Worm (Caenorhabditis elegans) whole organism, L3 larva: Measurements from ENCODE around the gene vps-52.

ENCODE experiments used
- R02D3.7 ChIP-seq: fragments of 150-350 bp; optimal IDR thresholded peaks from 2 replicates; lab custom pipeline; 2014; ENCODE audit warnings: missing biosample characterization, missing genetic modification characterization
- ZK546.5 ChIP-seq: sonication (generic microtip); optimal IDR thresholded peaks from 2 replicates; lab custom pipeline; 2017; ENCODE audit warnings: missing biosample characterization, missing genetic modification characterization
- ama-1 ChIP-seq: fragments of 150-350 bp; optimal IDR thresholded peaks from 2 replicates; lab custom pipeline; 2018
- ceh-16 ChIP-seq: sonication (generic microtip); optimal IDR thresholded peaks from 2 replicates; lab custom pipeline; 2017; ENCODE audit warnings: missing biosample characterization, missing genetic modification characterization
- ceh-28 ChIP-seq: fragments of 150-350 bp; optimal IDR thresholded peaks from 2 replicates; lab custom pipeline; 2014; ENCODE audit warnings: missing biosample characterization, missing genetic modification reagents, missing genetic modification characterization
- ceh-82 ChIP-seq: fragments of 150-350 bp; optimal IDR thresholded peaks from 2 replicates; lab custom pipeline; 2014; ENCODE audit warnings: missing biosample characterization, missing genetic modification characterization
- ceh-9 ChIP-seq: sonication (generic microtip); optimal IDR thresholded peaks from 2 replicates; lab custom pipeline; 2018; ENCODE audit warnings: missing biosample characterization, missing genetic modification characterization
- daf-12 ChIP-seq: fragments of 150-350 bp; optimal IDR thresholded peaks from 2 replicates; lab custom pipeline; 2014; ENCODE audit warnings: missing biosample characterization, missing genetic modification reagents, missing genetic modification characterization
- egl-5 ChIP-seq: fragments of 150-350 bp; optimal IDR thresholded peaks from 2 replicates; lab custom pipeline; 2017; ENCODE audit warnings: missing biosample characterization, missing genetic modification reagents, missing genetic modification characterization, inconsistent platforms
- elt-1 ChIP-seq: fragments of 150-350 bp; optimal IDR thresholded peaks from 2 replicates; lab custom pipeline; 2014; ENCODE audit warnings: missing biosample characterization, missing genetic modification characterization
- elt-2 ChIP-seq: sonication (generic microtip); optimal IDR thresholded peaks from 2 replicates; lab custom pipeline; 2016; ENCODE audit warnings: missing genetic modification reagents, mild to moderate bottlenecking, missing genetic modification characterization, missing compliant biosample characterization
- elt-3 ChIP-seq, 3 experiments: fragments of 150-350 bp in 1 of 3; sonication (generic microtip) in 2 of 3; optimal IDR thresholded peaks; 2 replicates in 2 of 3; 4 replicates in 1 of 3; lab custom pipeline; 2014 to 2017; ENCODE audit warnings: missing biosample characterization in 3 of 3, missing genetic modification characterization in 3 of 3
- eor-1 ChIP-seq, 2 experiments: fragments of 150-350 bp; optimal IDR thresholded peaks; 2 replicates each; lab custom pipeline; 2014 to 2018; ENCODE audit warnings: missing biosample characterization in 2 of 2, missing genetic modification characterization in 2 of 2
- fkh-10 ChIP-seq: sonication (generic microtip); optimal IDR thresholded peaks from 2 replicates; lab custom pipeline; 2017; ENCODE audit warnings: missing biosample characterization, missing genetic modification reagents, missing genetic modification characterization
- fkh-2 ChIP-seq: fragments of 150-350 bp; optimal IDR thresholded peaks from 2 replicates; lab custom pipeline; 2014; ENCODE audit warnings: missing biosample characterization, missing genetic modification reagents, missing genetic modification characterization
- fos-1 ChIP-seq: fragments of 150-350 bp; optimal IDR thresholded peaks from 2 replicates; lab custom pipeline; 2014; ENCODE audit warnings: missing biosample characterization, missing genetic modification characterization
- hmg-11 ChIP-seq: sonication (generic microtip); optimal IDR thresholded peaks from 2 replicates; lab custom pipeline; 2016; ENCODE audit warnings: missing genetic modification characterization, missing compliant biosample characterization
- jun-1 ChIP-seq: fragments of 150-350 bp; optimal IDR thresholded peaks from 2 replicates; lab custom pipeline; 2014; ENCODE audit warnings: missing biosample characterization, missing genetic modification reagents, missing genetic modification characterization
- lin-15B ChIP-seq: fragments of 150-350 bp; optimal IDR thresholded peaks from 2 replicates; lab custom pipeline; 2014; ENCODE audit warnings: missing biosample characterization, missing genetic modification characterization
- lin-39 ChIP-seq: fragments of 150-350 bp; optimal IDR thresholded peaks from 2 replicates; lab custom pipeline; 2018; ENCODE audit warnings: missing biosample characterization, missing genetic modification reagents, missing genetic modification characterization
- lsy-12 ChIP-seq: sonication (generic microtip); optimal IDR thresholded peaks from 2 replicates; lab custom pipeline; 2016; ENCODE audit warnings: mild to moderate bottlenecking, missing genetic modification characterization, missing compliant biosample characterization
- mdl-1 ChIP-seq: fragments of 150-350 bp; optimal IDR thresholded peaks from 2 replicates; lab custom pipeline; 2014; ENCODE audit warnings: missing biosample characterization, missing genetic modification characterization
- mml-1 ChIP-seq: fragments of 150-350 bp; sonication (generic microtip); optimal IDR thresholded peaks from 3 replicates; lab custom pipeline; 2014; ENCODE audit warnings: missing biosample characterization, missing genetic modification characterization
- nfya-1 ChIP-seq: sonication (generic microtip); optimal IDR thresholded peaks from 2 replicates; lab custom pipeline; 2017; ENCODE audit warnings: missing genetic modification characterization, mild to moderate bottlenecking, missing compliant biosample characterization, antibody characterized with exemption, moderate library complexity; ENCODE audit not compliant: insufficient read depth
- nhr-11 ChIP-seq: fragments of 150-350 bp; optimal IDR thresholded peaks from 2 replicates; lab custom pipeline; 2014; ENCODE audit warnings: missing biosample characterization, missing genetic modification characterization
- nhr-12 ChIP-seq: fragments of 150-350 bp; optimal IDR thresholded peaks from 2 replicates; lab custom pipeline; 2014; ENCODE audit warnings: missing biosample characterization, missing genetic modification characterization
- nhr-23 ChIP-seq: fragments of 150-350 bp; optimal IDR thresholded peaks from 2 replicates; lab custom pipeline; 2014; ENCODE audit warnings: missing biosample characterization, missing genetic modification reagents, missing genetic modification characterization
- nhr-237 ChIP-seq: fragments of 150-350 bp; optimal IDR thresholded peaks from 2 replicates; lab custom pipeline; 2014; ENCODE audit warnings: missing biosample characterization, missing genetic modification characterization
- nhr-25 ChIP-seq: sonication (generic microtip); optimal IDR thresholded peaks from 2 replicates; lab custom pipeline; 2017; ENCODE audit warnings: missing biosample characterization, missing genetic modification characterization
- nhr-28 ChIP-seq: fragments of 150-350 bp; optimal IDR thresholded peaks from 2 replicates; lab custom pipeline; 2014; ENCODE audit warnings: missing biosample characterization, missing genetic modification characterization
- nhr-43 ChIP-seq: sonication (generic microtip); optimal IDR thresholded peaks from 2 replicates; lab custom pipeline; 2016; ENCODE audit warnings: mild to moderate bottlenecking, missing genetic modification characterization, missing compliant biosample characterization; ENCODE audit not compliant: poor library complexity, severe bottlenecking
- nhr-67 ChIP-seq: fragments of 150-350 bp; optimal IDR thresholded peaks from 2 replicates; lab custom pipeline; 2014; ENCODE audit warnings: missing biosample characterization, missing genetic modification characterization
- nhr-76 ChIP-seq: fragments of 150-350 bp; sonication (generic microtip); optimal IDR thresholded peaks from 5 replicates; lab custom pipeline; 2014; ENCODE audit warnings: missing biosample characterization, missing genetic modification characterization
- nhr-77 ChIP-seq: fragments of 150-350 bp; optimal IDR thresholded peaks from 2 replicates; lab custom pipeline; 2014; ENCODE audit warnings: missing biosample characterization, missing genetic modification characterization
- pha-4 ChIP-seq: fragments of 150-350 bp; optimal IDR thresholded peaks from 2 replicates; lab custom pipeline; 2014; ENCODE audit warnings: missing biosample characterization, missing genetic modification reagents, missing genetic modification characterization
- pqm-1 ChIP-seq: fragments of 150-350 bp; optimal IDR thresholded peaks from 2 replicates; lab custom pipeline; 2017; ENCODE audit warnings: missing biosample characterization, missing genetic modification characterization, inconsistent platforms
- sea-2 ChIP-seq: fragments of 150-350 bp; sonication (generic microtip); optimal IDR thresholded peaks from 4 replicates; lab custom pipeline; 2014; ENCODE audit warnings: missing biosample characterization, missing genetic modification reagents, missing genetic modification characterization
- skn-1 ChIP-seq: fragments of 150-350 bp; optimal IDR thresholded peaks from 2 replicates; lab custom pipeline; 2014; ENCODE audit warnings: missing biosample characterization, missing genetic modification characterization
- snpc-4 ChIP-seq: fragments of 150-350 bp; optimal IDR thresholded peaks from 2 replicates; lab custom pipeline; 2014; ENCODE audit warnings: missing biosample characterization, missing genetic modification characterization
- tbx-2 ChIP-seq: sonication (generic microtip); optimal IDR thresholded peaks from 2 replicates; lab custom pipeline; 2016; ENCODE audit warnings: mild to moderate bottlenecking, missing genetic modification characterization, missing compliant biosample characterization
- unc-39 ChIP-seq: sonication (generic microtip); optimal IDR thresholded peaks from 4 replicates; lab custom pipeline; 2017; ENCODE audit warnings: missing biosample characterization, missing genetic modification characterization
- unc-62 ChIP-seq: fragments of 150-350 bp; sonication (generic microtip); optimal IDR thresholded peaks from 4 replicates; lab custom pipeline; 2014; ENCODE audit warnings: missing biosample characterization, missing genetic modification reagents, missing genetic modification characterization
- ztf-11 ChIP-seq: fragments of 150-350 bp; optimal IDR thresholded peaks from 2 replicates; lab custom pipeline; 2014; ENCODE audit warnings: missing biosample characterization, missing genetic modification characterization
- ztf-4 ChIP-seq: fragments of 150-350 bp; optimal IDR thresholded peaks from 2 replicates; lab custom pipeline; 2014; ENCODE audit warnings: missing biosample characterization, missing genetic modification characterization

vps-52 gene

DNA sequence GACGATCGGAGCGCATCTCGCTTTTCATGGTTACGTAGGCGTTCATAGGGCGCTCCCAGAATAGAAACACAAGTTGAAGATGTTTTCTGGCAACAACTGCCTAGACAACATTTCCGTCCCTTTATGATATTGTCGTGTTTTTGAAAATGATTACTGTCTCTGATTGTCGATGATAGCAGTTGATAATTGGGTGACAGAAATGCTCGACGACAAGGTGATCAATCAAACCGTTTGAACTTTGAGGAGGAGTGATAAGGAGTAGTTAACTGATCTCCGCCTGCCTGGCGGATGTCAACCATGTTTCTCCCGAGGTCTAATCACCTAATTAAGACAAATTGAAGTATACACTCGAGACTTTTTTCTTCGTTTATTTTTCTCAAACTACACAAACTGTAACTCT lies 18.8 kb downstream of the vps-52 start:
- TF ChIP-seq nhr-28 (no peak), nhr-76 (no peak), elt-2 (no peak), mdl-1 (tag; lab: Kevin White, UChicago) (no peak), unc-39 (tag; lab: Kevin White, UChicago) (no peak)

DNA sequence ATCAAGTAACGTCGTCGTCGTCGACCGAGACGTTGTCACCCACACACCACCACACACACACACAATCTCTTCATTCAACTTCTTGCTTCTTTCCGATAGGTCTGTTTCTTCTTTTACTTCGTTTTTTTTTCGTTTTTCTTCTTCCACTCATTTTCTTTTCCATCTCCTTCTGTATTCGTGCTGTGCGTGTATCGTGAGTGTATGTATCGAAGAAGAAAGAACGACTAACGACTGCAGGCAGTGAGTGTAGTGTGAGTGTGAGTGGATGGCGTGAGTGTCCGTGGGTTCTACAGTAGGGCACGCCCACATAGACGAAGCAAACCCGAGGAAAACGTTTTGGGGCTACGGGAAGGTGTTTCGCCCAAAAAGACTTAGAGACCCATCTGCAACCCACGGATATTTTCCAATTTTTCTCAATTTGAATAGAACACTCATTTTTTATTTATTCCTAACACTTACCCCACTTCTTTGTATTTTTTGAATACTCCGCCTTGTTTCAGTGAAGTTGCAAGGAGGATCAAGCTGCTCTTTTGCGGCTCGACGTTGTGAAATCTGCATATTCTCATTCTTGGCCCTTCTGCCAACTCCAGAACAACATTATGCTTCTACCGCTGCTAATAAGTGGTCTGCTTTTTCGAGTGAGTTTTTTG lies 20.6 kb downstream of the vps-52 start, which contains the start of gene adt-2:
TSS of gene adt-2 (plus strand) at position 600 of the 650 bp plus-strand sequence.
- no peak for TF ChIP-seq elt-1 (tag; lab: Kevin White, UChicago)
- peak; percentile 3 for TF ChIP-seq nfya-1 (tag; lab: Kevin White, UChicago)
- no peak for TF ChIP-seq jun-1 (tag; lab: Kevin White, UChicago)
- no peak for TF ChIP-seq nhr-12 (tag; lab: Kevin White, UChicago)
- TF ChIP-seq egl-5 (tag; lab: Kevin White, UChicago) = no peak
- no peak for TF ChIP-seq unc-62 (GFP tag; lab: Kevin White, UChicago)
- no peak for TF ChIP-seq elt-2
- no peak for TF ChIP-seq ceh-9
- TF ChIP-seq daf-12 (tag; lab: Kevin White, UChicago) = no peak
- no peak for TF ChIP-seq mml-1 (tag; lab: Kevin White, UChicago)
- no peak for TF ChIP-seq fos-1
- no peak for TF ChIP-seq lin-15B (tag; lab: Kevin White, UChicago)
- no peak for TF ChIP-seq sea-2
- peak; percentile 78 for TF ChIP-seq nhr-23 (tag; lab: Kevin White, UChicago)
- TF ChIP-seq lin-39 (tag; lab: Kevin White, UChicago) = no peak
- no peak for TF ChIP-seq R02D3.7 (tag; lab: Kevin White, UChicago)
- no peak for TF ChIP-seq ama-1
- TF ChIP-seq ceh-16 (tag; lab: Kevin White, UChicago) = no peak
- TF ChIP-seq nhr-43 (tag; lab: Kevin White, UChicago) = peak; percentile 9
- TF ChIP-seq ztf-11 (tag; lab: Kevin White, UChicago) = no peak
- TF ChIP-seq elt-3 (tag; optimal IDR thresholded peaks at IDR 0.05; lab: Kevin White, UChicago) = no peak
- no peak for TF ChIP-seq eor-1 (tag; optimal IDR thresholded peaks at IDR 0.05; lab: Kevin White, UChicago)
- peak; percentile 1 for TF ChIP-seq ceh-28 (tag; lab: Kevin White, UChicago)
- TF ChIP-seq nhr-67 (tag; lab: Kevin White, UChicago) = no peak
- TF ChIP-seq snpc-4 (tag; lab: Kevin White, UChicago) = no peak
- no peak for TF ChIP-seq nhr-76
- TF ChIP-seq ceh-82 (tag; lab: Kevin White, UChicago) = no peak
- TF ChIP-seq skn-1 (tag; lab: Kevin White, UChicago) = no peak
- no peak for TF ChIP-seq hmg-11 (tag; lab: Kevin White, UChicago)
- TF ChIP-seq nhr-237 (tag; lab: Kevin White, UChicago) = no peak
- TF ChIP-seq ztf-4 = no peak
- no peak for TF ChIP-seq fkh-2 (tag; lab: Kevin White, UChicago)
- no peak for TF ChIP-seq tbx-2
- TF ChIP-seq pha-4 = no peak
- TF ChIP-seq fkh-10 = no peak
- TF ChIP-seq pqm-1 (tag; lab: Kevin White, UChicago) = no peak
- no peak for TF ChIP-seq unc-39 (tag; lab: Kevin White, UChicago)
- TF ChIP-seq nhr-25 = peak; percentile 83
- TF ChIP-seq nhr-11 (tag; lab: Kevin White, UChicago) = no peak
- TF ChIP-seq mdl-1 (tag; lab: Kevin White, UChicago) = no peak
- TF ChIP-seq nhr-28 = no peak
- TF ChIP-seq nhr-77 = no peak
- no peak for TF ChIP-seq ZK546.5 (tag; lab: Kevin White, UChicago)
- no peak for TF ChIP-seq lsy-12 (tag; lab: Kevin White, UChicago)
